Fruit fly (Drosophila melanogaster) whole organism, embryonic: ENCODE data around the gene COX6B.
A peak's percentile ranks its signal among the peaks of the same experiment; 100 is the strongest.

Source experiments
- ATbp ChIP-seq: fragments of 200-800 bp; sonication (Bioruptor generic); optimal IDR thresholded peaks from 2 replicates; lab custom pipeline; 2017; ENCODE audit warnings: missing biosample characterization, mild to moderate bottlenecking, missing genetic modification characterization, missing genetic modification reagents
- Adf1 ChIP-seq: fragments of 200-800 bp; sonication (Bioruptor generic); IDR thresholded peaks from 2 replicates; pipeline ENCODE4 v1.3.6; 2022; ENCODE audit warnings: missing biosample characterization, missing genetic modification characterization
- Atf-2 ChIP-seq: fragments of 200-800 bp; sonication (Bioruptor generic); optimal IDR thresholded peaks from 2 replicates; lab custom pipeline; 2016; ENCODE audit warnings: missing biosample characterization, missing genetic modification characterization
- Bteb2 ChIP-seq: fragments of 200-800 bp; sonication (Bioruptor generic); optimal IDR thresholded peaks from 2 replicates; lab custom pipeline; 2016; ENCODE audit warnings: missing biosample characterization, missing genetic modification characterization
- CG11398 ChIP-seq: fragments of 200-800 bp; sonication (Bioruptor generic); optimal IDR thresholded peaks from 2 replicates; lab custom pipeline; 2016; ENCODE audit warnings: missing biosample characterization, missing genetic modification characterization
- CG12071 ChIP-seq: fragments of 200-800 bp; sonication (Bioruptor generic); optimal IDR thresholded peaks from 3 replicates; lab custom pipeline; 2018; ENCODE audit warnings: missing biosample characterization, mild to moderate bottlenecking, missing genetic modification characterization
- CG12299 ChIP-seq: fragments of 200-800 bp; sonication (Bioruptor generic); optimal IDR thresholded peaks from 2 replicates; lab custom pipeline; 2018; ENCODE audit warnings: missing biosample characterization, mild to moderate bottlenecking, missing genetic modification characterization
- CG12942 ChIP-seq: fragments of 200-800 bp; sonication (Bioruptor generic); optimal IDR thresholded peaks from 3 replicates; lab custom pipeline; 2016; ENCODE audit warnings: missing biosample characterization, missing genetic modification characterization
- CG13296 ChIP-seq: fragments of 200-800 bp; sonication (Bioruptor generic); optimal IDR thresholded peaks from 3 replicates; lab custom pipeline; 2018; ENCODE audit warnings: missing biosample characterization, mild to moderate bottlenecking, missing genetic modification characterization
- CG13424 ChIP-seq: fragments of 200-800 bp; sonication (Bioruptor generic); optimal IDR thresholded peaks from 2 replicates; lab custom pipeline; 2019; ENCODE audit warnings: missing biosample characterization, mild to moderate bottlenecking, missing genetic modification characterization, moderate library complexity
- CG14050 ChIP-seq: fragments of 200-800 bp; sonication (Bioruptor generic); IDR thresholded peaks from 3 replicates; pipeline ENCODE4 v1.3.6; 2022; ENCODE audit warnings: missing biosample characterization, missing genetic modification characterization
- CG16779 ChIP-seq: fragments of 200-800 bp; sonication (Bioruptor generic); IDR thresholded peaks from 2 replicates; pipeline ENCODE4 v1.3.6; 2022; ENCODE audit warnings: missing biosample characterization, missing genetic modification characterization
- CG18599 ChIP-seq: fragments of 200-800 bp; sonication (Bioruptor generic); optimal IDR thresholded peaks from 3 replicates; lab custom pipeline; 2017; ENCODE audit warnings: missing biosample characterization, missing genetic modification characterization, mild to moderate bottlenecking, moderate library complexity, missing genetic modification reagents
- CG2202 ChIP-seq: fragments of 200-800 bp; sonication (Bioruptor generic); optimal IDR thresholded peaks from 2 replicates; lab custom pipeline; 2018; ENCODE audit warnings: missing biosample characterization, mild to moderate bottlenecking, missing genetic modification characterization
- CG2875 ChIP-seq: fragments of 200-800 bp; sonication (Bioruptor generic); optimal IDR thresholded peaks from 2 replicates; lab custom pipeline; 2017; ENCODE audit warnings: missing biosample characterization, mild to moderate bottlenecking, missing genetic modification characterization, missing genetic modification reagents
- CG31441 ChIP-seq: fragments of 200-800 bp; sonication (Bioruptor generic); IDR thresholded peaks from 2 replicates; pipeline ENCODE4 v1.3.6; 2022; ENCODE audit warnings: missing biosample characterization, missing genetic modification characterization
- CG4282 ChIP-seq: fragments of 200-800 bp; sonication (Bioruptor generic); optimal IDR thresholded peaks from 2 replicates; lab custom pipeline; 2016; ENCODE audit warnings: missing biosample characterization, missing genetic modification characterization
- CG6175 ChIP-seq: fragments of 200-800 bp; sonication (Bioruptor generic); IDR thresholded peaks from 3 replicates; pipeline ENCODE4 v1.3.6; 2022; ENCODE audit warnings: missing biosample characterization, missing genetic modification characterization
- CG7786 ChIP-seq: fragments of 200-800 bp; sonication (Bioruptor generic); optimal IDR thresholded peaks from 2 replicates; lab custom pipeline; 2016; ENCODE audit warnings: missing biosample characterization, missing genetic modification characterization
- CG9797 ChIP-seq: fragments of 200-800 bp; sonication (Bioruptor generic); optimal IDR thresholded peaks from 3 replicates; lab custom pipeline; 2018; ENCODE audit warnings: missing biosample characterization, mild to moderate bottlenecking, missing genetic modification characterization
- Dad ChIP-seq: fragments of 200-800 bp; sonication (Bioruptor generic); optimal IDR thresholded peaks from 3 replicates; lab custom pipeline; 2016; ENCODE audit warnings: missing biosample characterization, missing genetic modification characterization
- ERR ChIP-seq: fragments of 200-800 bp; sonication (Bioruptor generic); optimal IDR thresholded peaks from 2 replicates; lab custom pipeline; 2016; ENCODE audit warnings: missing biosample characterization, missing genetic modification characterization
- Gsc ChIP-seq: fragments of 200-800 bp; sonication (Bioruptor generic); IDR thresholded peaks from 2 replicates; pipeline ENCODE4 v1.3.6; 2022; ENCODE audit warnings: missing biosample characterization, missing genetic modification characterization
- Hmr ChIP-seq: fragments of 200-800 bp; sonication (Bioruptor generic); optimal IDR thresholded peaks from 3 replicates; lab custom pipeline; 2017; ENCODE audit warnings: mild to moderate bottlenecking, missing biosample characterization, missing genetic modification reagents, missing genetic modification characterization
- Max ChIP-seq: fragments of 200-800 bp; sonication (Bioruptor generic); optimal IDR thresholded peaks from 2 replicates; lab custom pipeline; 2016; ENCODE audit warnings: missing biosample characterization, mild to moderate bottlenecking, missing genetic modification characterization
- Ssrp ChIP-seq: fragments of 200-800 bp; sonication (Bioruptor generic); optimal IDR thresholded peaks from 2 replicates; lab custom pipeline; 2018; ENCODE audit warnings: missing biosample characterization, mild to moderate bottlenecking, missing genetic modification characterization, moderate library complexity
- Trl ChIP-seq, 3 experiments: fragments of >200 bp in 2 of 3; fragments of 200-800 bp in 1 of 3; sonication (Bioruptor generic) in 1 of 3; optimal IDR thresholded peaks; 2 replicates in 1 of 3; 3 replicates in 2 of 3; lab custom pipeline; 2016 to 2017; ENCODE audit warnings: missing biosample characterization in 1 of 3, missing genetic modification characterization in 1 of 3
- ato ChIP-seq: fragments of 200-800 bp; sonication (Bioruptor generic); IDR thresholded peaks from 2 replicates; pipeline ENCODE4 v1.3.6; 2022; ENCODE audit warnings: missing biosample characterization, missing genetic modification characterization; ENCODE audit not compliant: partially characterized antibody
- corto ChIP-seq: fragments of 200-800 bp; sonication (Bioruptor generic); optimal IDR thresholded peaks from 2 replicates; lab custom pipeline; 2016; ENCODE audit warnings: missing biosample characterization, mild to moderate bottlenecking, missing genetic modification characterization, moderate library complexity
- crc ChIP-seq: fragments of 200-800 bp; sonication (Bioruptor generic); optimal IDR thresholded peaks from 2 replicates; lab custom pipeline; 2016; ENCODE audit warnings: missing biosample characterization, missing genetic modification characterization
- crol ChIP-seq: fragments of 200-800 bp; sonication (Bioruptor generic); IDR thresholded peaks from 2 replicates; pipeline ENCODE4 v1.3.6; 2022; ENCODE audit warnings: missing biosample characterization, missing genetic modification characterization
- dpn ChIP-seq, 2 experiments: fragments of 200-800 bp; sonication (Bioruptor generic); optimal IDR thresholded peaks; 3 replicates each; lab custom pipeline; 2016; ENCODE audit warnings: missing biosample characterization in 2 of 2, missing genetic modification characterization in 2 of 2
- en ChIP-seq: fragments of 200-800 bp; sonication (Bioruptor generic); optimal IDR thresholded peaks from 2 replicates; lab custom pipeline; 2016; ENCODE audit warnings: missing biosample characterization, missing genetic modification characterization
- exex ChIP-seq: fragments of 200-800 bp; sonication (Bioruptor generic); optimal IDR thresholded peaks from 4 replicates; lab custom pipeline; 2018; ENCODE audit warnings: missing biosample characterization, mild to moderate bottlenecking, missing genetic modification characterization, moderate library complexity
- gem ChIP-seq: fragments of 200-800 bp; sonication (Bioruptor generic); optimal IDR thresholded peaks from 2 replicates; lab custom pipeline; 2019; ENCODE audit warnings: missing biosample characterization, mild to moderate bottlenecking, missing genetic modification characterization, moderate library complexity
- grn ChIP-seq: fragments of 200-800 bp; sonication (Bioruptor generic); optimal IDR thresholded peaks from 3 replicates; lab custom pipeline; 2017; ENCODE audit warnings: missing biosample characterization, missing genetic modification characterization
- gro ChIP-seq: fragments of 200-800 bp; sonication (Bioruptor generic); optimal IDR thresholded peaks from 2 replicates; lab custom pipeline; 2016; ENCODE audit warnings: missing biosample characterization, missing genetic modification characterization
- gt ChIP-seq: fragments of 200-800 bp; sonication (Bioruptor generic); IDR thresholded peaks from 2 replicates; pipeline ENCODE4 v1.3.6; 2022; ENCODE audit warnings: missing biosample characterization, missing genetic modification characterization
- insv ChIP-seq, 2 experiments: fragments of 200-800 bp; sonication (Bioruptor generic); optimal IDR thresholded peaks; 3 replicates each; lab custom pipeline; 2016 to 2018; ENCODE audit warnings: missing biosample characterization in 2 of 2, missing genetic modification characterization in 2 of 2
- klu ChIP-seq: fragments of 200-800 bp; sonication (Bioruptor generic); IDR thresholded peaks from 2 replicates; pipeline ENCODE4 v1.3.6; 2022; ENCODE audit warnings: missing biosample characterization, missing genetic modification characterization
- lola ChIP-seq, 3 experiments: fragments of >200 bp in 2 of 3; fragments of 200-800 bp in 1 of 3; sonication (Bioruptor generic) in 1 of 3; optimal IDR thresholded peaks; 2 replicates each; lab custom pipeline; 2017 to 2019; ENCODE audit warnings: missing biosample characterization in 3 of 3, missing genetic modification characterization in 3 of 3, mild to moderate bottlenecking in 1 of 3, moderate library complexity in 1 of 3
- lov ChIP-seq, 2 experiments: fragments of 200-800 bp in 1 of 2; fragments of >200 bp in 1 of 2; sonication (Bioruptor generic) in 1 of 2; IDR thresholded peaks in 1 of 2; optimal IDR thresholded peaks in 1 of 2; 2 replicates in 1 of 2; 3 replicates in 1 of 2; pipeline versions ENCODE4 v1.3.6 to Lab custom; 2017 to 2022; ENCODE audit warnings: missing biosample characterization in 1 of 2, missing genetic modification characterization in 1 of 2
- psq ChIP-seq: fragments of 200-800 bp; sonication (Bioruptor generic); optimal IDR thresholded peaks from 2 replicates; lab custom pipeline; 2017; ENCODE audit warnings: missing biosample characterization, missing genetic modification characterization
- pum ChIP-seq: fragments of 200-800 bp; sonication (Bioruptor generic); optimal IDR thresholded peaks from 2 replicates; lab custom pipeline; 2016; ENCODE audit warnings: missing biosample characterization, missing genetic modification characterization
- row ChIP-seq: fragments of 200-800 bp; sonication (Bioruptor generic); IDR thresholded peaks from 3 replicates; pipeline ENCODE4 v1.3.6; 2022; ENCODE audit warnings: missing biosample characterization, missing genetic modification characterization
- sima ChIP-seq: fragments of 200-800 bp; sonication (Bioruptor generic); optimal IDR thresholded peaks from 2 replicates; lab custom pipeline; 2016; ENCODE audit warnings: missing biosample characterization, missing genetic modification characterization
- slp2 ChIP-seq: fragments of 200-800 bp; sonication (Bioruptor generic); optimal IDR thresholded peaks from 2 replicates; lab custom pipeline; 2016; ENCODE audit warnings: missing biosample characterization, missing genetic modification characterization
- tap ChIP-seq: fragments of 200-800 bp; optimal IDR thresholded peaks from 3 replicates; lab custom pipeline; 2019; ENCODE audit warnings: missing biosample characterization, mild to moderate bottlenecking, missing genetic modification characterization, moderate library complexity
- tin ChIP-seq: fragments of 200-800 bp; sonication (Bioruptor generic); optimal IDR thresholded peaks from 3 replicates; lab custom pipeline; 2016; ENCODE audit warnings: missing biosample characterization, missing genetic modification characterization

The COX6B gene

dm6 chrX:19750626-19751149, 6.6 kb upstream of the COX6B start, which contains the start of gene Abcd3 (continued):
- TF ChIP-seq Trl (optimal IDR thresholded peaks at IDR 0.05; lab: Kevin White, UChicago): peak in 1 of 2 experiments; percentile 39
- TF ChIP-seq Trl (GFP tag; optimal IDR thresholded peaks at IDR 0.05; lab: Kevin White, UChicago): peak; percentile 51
- peak; percentile 42 for TF ChIP-seq CG12299 (tag; lab: Kevin White, UChicago)
- 0 out of 2 replicates have a peak, but pooled peaks have one; percentile 45 for TF ChIP-seq crol (GFP tag; lab: Robert Waterston, UW)
- no peak for TF ChIP-seq en (GFP tag; lab: Kevin White, UChicago)
- TF ChIP-seq Dad (GFP tag; lab: Kevin White, UChicago): no peak
- TF ChIP-seq sima (GFP tag; lab: Kevin White, UChicago): no peak
- TF ChIP-seq crc (GFP tag; lab: Kevin White, UChicago): no peak
- peak in 1 of 2 experiments; percentile 44 for TF ChIP-seq dpn (GFP tag; optimal IDR thresholded peaks at IDR 0.05; lab: Kevin White, UChicago)
- TF ChIP-seq pum (GFP tag; lab: Kevin White, UChicago): no peak
- TF ChIP-seq CG2875 (GFP tag; lab: Kevin White, UChicago): no peak
- TF ChIP-seq tap (tag; lab: Kevin White, UChicago): no peak
- TF ChIP-seq ato (GFP tag; lab: Robert Waterston, UW): peak; percentile 60; the same call in 1 of the 2 replicates
- peak; percentile 49 for TF ChIP-seq gro (GFP tag; lab: Kevin White, UChicago)
- peak; percentile 54 for TF ChIP-seq exex (tag; lab: Kevin White, UChicago)
- no peak for TF ChIP-seq corto (GFP tag; lab: Kevin White, UChicago)
- TF ChIP-seq CG6175: 0 out of 3 replicates have a peak, but pooled peaks have one; percentile 40
- TF ChIP-seq CG18599 (GFP tag; lab: Kevin White, UChicago): peak; percentile 66
- TF ChIP-seq Atf-2 (GFP tag; lab: Kevin White, UChicago): no peak
- TF ChIP-seq lola (GFP tag; optimal IDR thresholded peaks at IDR 0.05; lab: Kevin White, UChicago): no peak
- TF ChIP-seq CG12071: peak; percentile 52
- TF ChIP-seq CG7786: peak; percentile 19
- no peak for TF ChIP-seq lov (optimal IDR thresholded peaks at IDR 0.05; lab: Kevin White, UChicago)
- TF ChIP-seq lov (GFP tag; IDR thresholded peaks at IDR 0.05; lab: Robert Waterston, UW): no peak
- TF ChIP-seq CG14050 (GFP tag; lab: Robert Waterston, UW): no peak
- TF ChIP-seq insv (GFP tag; optimal IDR thresholded peaks at IDR 0.05; lab: Kevin White, UChicago): peak in 1 of 2 experiments; percentile 52
- no peak for TF ChIP-seq tin (GFP tag; lab: Kevin White, UChicago)
- no peak for TF ChIP-seq slp2 (GFP tag; lab: Kevin White, UChicago)
- no peak for TF ChIP-seq CG4282 (GFP tag; lab: Kevin White, UChicago)
- peak; percentile 73; the same call in 2 of the 3 replicates for TF ChIP-seq row (GFP tag; lab: Robert Waterston, UW)
- no peak for TF ChIP-seq Bteb2 (GFP tag; lab: Kevin White, UChicago)
- TF ChIP-seq ATbp (GFP tag; lab: Kevin White, UChicago): no peak
- TF ChIP-seq gem (tag; lab: Kevin White, UChicago): no peak
- no peak for TF ChIP-seq CG13424 (tag; lab: Kevin White, UChicago)
- TF ChIP-seq CG11398 (GFP tag; lab: Kevin White, UChicago): no peak
- no peak for TF ChIP-seq gt
- TF ChIP-seq Adf1: peak; percentile 60; the same call in 1 of the 2 replicates
- TF ChIP-seq psq (GFP tag; lab: Kevin White, UChicago): no peak
- no peak for TF ChIP-seq Max
- TF ChIP-seq CG9797 (GFP tag; lab: Kevin White, UChicago): peak; percentile 24
- TF ChIP-seq Ssrp: no peak
- no peak for TF ChIP-seq Gsc
- TF ChIP-seq grn (GFP tag; lab: Kevin White, UChicago): no peak
- TF ChIP-seq klu: no peak
- peak; percentile 28 for TF ChIP-seq ERR
- no peak for TF ChIP-seq CG12942 (GFP tag; lab: Kevin White, UChicago)
- TF ChIP-seq CG2202 (tag; lab: Kevin White, UChicago): peak; percentile 27
- peak; percentile 73 for TF ChIP-seq Hmr (GFP tag; lab: Kevin White, UChicago)
- 0 out of 2 replicates have a peak, but pooled peaks have one; percentile 24 for TF ChIP-seq CG31441
- no peak for TF ChIP-seq CG16779 (GFP tag; lab: Robert Waterston, UW)
- TF ChIP-seq CG13296 (GFP tag; lab: Kevin White, UChicago): peak; percentile 21
